Fruit fly (Drosophila melanogaster) whole organism, embryonic: ENCODE measurements around the gene CG13481.

ENCODE experiments used
- Abd-B ChIP-seq: fragments of 200-800 bp; sonication (Bioruptor generic); optimal IDR thresholded peaks from 2 replicates; lab custom pipeline; 2018; ENCODE audit warnings: missing biosample characterization, mild to moderate bottlenecking, missing genetic modification characterization, moderate library complexity
- CG10431 ChIP-seq: fragments of 200-800 bp; sonication (Bioruptor generic); optimal IDR thresholded peaks from 3 replicates; lab custom pipeline; 2018; ENCODE audit warnings: missing biosample characterization, mild to moderate bottlenecking, missing genetic modification characterization
- CG10462 ChIP-seq: fragments of 200-800 bp; sonication (Bioruptor generic); optimal IDR thresholded peaks from 2 replicates; lab custom pipeline; 2016; ENCODE audit warnings: missing biosample characterization, missing genetic modification characterization
- CG10654 ChIP-seq: fragments of 200-800 bp; sonication (Bioruptor generic); optimal IDR thresholded peaks from 2 replicates; lab custom pipeline; 2016; ENCODE audit warnings: missing biosample characterization, missing genetic modification characterization
- CG11247 ChIP-seq: fragments of 200-800 bp; sonication (Bioruptor generic); IDR thresholded peaks from 2 replicates; pipeline ENCODE4 v1.3.6; 2022; ENCODE audit warnings: missing biosample characterization, missing genetic modification characterization
- CG11695 ChIP-seq: fragments of 200-800 bp; sonication (Bioruptor generic); IDR thresholded peaks from 3 replicates; pipeline ENCODE4 v1.3.6; 2022; ENCODE audit warnings: missing biosample characterization, missing genetic modification characterization
- CG11723 ChIP-seq: fragments of 200-800 bp; sonication (Bioruptor generic); optimal IDR thresholded peaks from 2 replicates; lab custom pipeline; 2017; ENCODE audit warnings: missing biosample characterization, mild to moderate bottlenecking, missing genetic modification characterization
- CG1529 ChIP-seq: fragments of 200-800 bp; sonication (Bioruptor generic); optimal IDR thresholded peaks from 3 replicates; lab custom pipeline; 2018; ENCODE audit warnings: missing biosample characterization, missing genetic modification characterization
- CG1647 ChIP-seq: fragments of 200-800 bp; sonication (Bioruptor generic); optimal IDR thresholded peaks from 3 replicates; lab custom pipeline; 2016; ENCODE audit warnings: missing biosample characterization, missing genetic modification characterization
- CG16813 ChIP-seq: fragments of 200-800 bp; sonication (Bioruptor generic); IDR thresholded peaks from 3 replicates; pipeline ENCODE4 v1.3.6; 2022; ENCODE audit warnings: missing biosample characterization, missing genetic modification characterization; ENCODE audit not compliant: partially characterized antibody
- CG16863 ChIP-seq: fragments of 200-800 bp; sonication (Bioruptor generic); optimal IDR thresholded peaks from 3 replicates; lab custom pipeline; 2016; ENCODE audit warnings: missing biosample characterization, missing genetic modification characterization
- CG17568 ChIP-seq: fragments of 200-800 bp; sonication (Bioruptor generic); optimal IDR thresholded peaks from 2 replicates; lab custom pipeline; 2018; ENCODE audit warnings: missing biosample characterization, mild to moderate bottlenecking, missing genetic modification characterization, moderate library complexity
- CG2678 ChIP-seq: fragments of 200-800 bp; sonication (Bioruptor generic); optimal IDR thresholded peaks from 3 replicates; lab custom pipeline; 2019; ENCODE audit warnings: missing biosample characterization, mild to moderate bottlenecking, missing genetic modification characterization, moderate library complexity
- CG2875 ChIP-seq: fragments of 200-800 bp; sonication (Bioruptor generic); optimal IDR thresholded peaks from 2 replicates; lab custom pipeline; 2017; ENCODE audit warnings: missing biosample characterization, mild to moderate bottlenecking, missing genetic modification characterization, missing genetic modification reagents
- CG30431 ChIP-seq: fragments of 200-800 bp; sonication (Bioruptor generic); optimal IDR thresholded peaks from 2 replicates; lab custom pipeline; 2017; ENCODE audit warnings: missing biosample characterization, missing genetic modification characterization
- CG4854 ChIP-seq: fragments of 200-800 bp; sonication (Bioruptor generic); optimal IDR thresholded peaks from 2 replicates; lab custom pipeline; 2016; ENCODE audit warnings: missing biosample characterization, missing genetic modification characterization, inconsistent platforms
- CG9609 ChIP-seq: fragments of 200-800 bp; sonication (Bioruptor generic); optimal IDR thresholded peaks from 3 replicates; lab custom pipeline; 2016; ENCODE audit warnings: missing biosample characterization, missing genetic modification characterization
- CG9876 ChIP-seq: fragments of 200-800 bp; sonication (Bioruptor generic); optimal IDR thresholded peaks from 2 replicates; lab custom pipeline; 2016; ENCODE audit warnings: missing biosample characterization, missing genetic modification characterization
- CrebB ChIP-seq: fragments of 200-800 bp; sonication (Bioruptor generic); optimal IDR thresholded peaks from 3 replicates; lab custom pipeline; 2018; ENCODE audit warnings: missing biosample characterization, mild to moderate bottlenecking, missing genetic modification characterization
- D19A ChIP-seq: fragments of 200-800 bp; optimal IDR thresholded peaks from 3 replicates; lab custom pipeline; 2019; ENCODE audit warnings: missing biosample characterization, mild to moderate bottlenecking, missing genetic modification characterization, moderate library complexity
- Dll ChIP-seq: fragments of 200-800 bp; sonication (Bioruptor generic); IDR thresholded peaks from 4 replicates; pipeline ENCODE4 v1.3.6; 2022; ENCODE audit warnings: missing biosample characterization, missing genetic modification characterization; ENCODE audit not compliant: partially characterized antibody
- Drgx ChIP-seq: fragments of 200-800 bp; sonication (Bioruptor generic); IDR thresholded peaks from 2 replicates; pipeline ENCODE4 v1.3.6; 2022; ENCODE audit warnings: missing biosample characterization, missing genetic modification characterization
- Fer2 ChIP-seq: fragments of 200-800 bp; sonication (Bioruptor generic); optimal IDR thresholded peaks from 2 replicates; lab custom pipeline; 2018; ENCODE audit warnings: missing biosample characterization, mild to moderate bottlenecking, missing genetic modification characterization, moderate library complexity
- H2.0 ChIP-seq: fragments of 200-800 bp; sonication (Bioruptor generic); IDR thresholded peaks from 2 replicates; pipeline ENCODE4 v1.3.6; 2022; ENCODE audit warnings: missing biosample characterization, missing genetic modification characterization
- Hand ChIP-seq: fragments of 200-800 bp; sonication (Bioruptor generic); optimal IDR thresholded peaks from 2 replicates; lab custom pipeline; 2017; ENCODE audit warnings: mild to moderate bottlenecking, missing biosample characterization, missing genetic modification reagents, missing genetic modification characterization
- Hey ChIP-seq: fragments of 200-800 bp; sonication (Bioruptor generic); optimal IDR thresholded peaks from 3 replicates; lab custom pipeline; 2018; ENCODE audit warnings: missing biosample characterization, mild to moderate bottlenecking, missing genetic modification characterization
- Hmx ChIP-seq: fragments of 200-800 bp; sonication (Bioruptor generic); optimal IDR thresholded peaks from 2 replicates; lab custom pipeline; 2016; ENCODE audit warnings: missing biosample characterization, missing genetic modification characterization
- Med ChIP-seq: fragments of 200-800 bp; sonication (Bioruptor generic); peaks from one replicate; lab custom pipeline; 2016; ENCODE audit warnings: missing biosample characterization, missing genetic modification characterization, mild to moderate bottlenecking, inconsistent platforms, moderate library complexity
- Mrtf ChIP-seq: fragments of 200-800 bp; sonication (Bioruptor generic); IDR thresholded peaks from 3 replicates; pipeline ENCODE4 v1.3.6; 2022; ENCODE audit warnings: missing biosample characterization, missing genetic modification characterization
- NC2α ChIP-seq: fragments of 200-800 bp; sonication (Bioruptor generic); optimal IDR thresholded peaks from 2 replicates; lab custom pipeline; 2016; ENCODE audit warnings: missing biosample characterization, missing genetic modification characterization
- Opbp ChIP-seq: fragments of 200-800 bp; sonication (Bioruptor generic); IDR thresholded peaks from 3 replicates; pipeline ENCODE4 v1.3.6; 2022; ENCODE audit warnings: missing biosample characterization, missing genetic modification characterization; ENCODE audit not compliant: partially characterized antibody
- Xbp1 ChIP-seq: fragments of 200-800 bp; sonication (Bioruptor generic); optimal IDR thresholded peaks from 3 replicates; lab custom pipeline; 2016; ENCODE audit warnings: missing biosample characterization, mild to moderate bottlenecking, missing genetic modification characterization
- aop ChIP-seq: fragments of 200-800 bp; sonication (Bioruptor generic); IDR thresholded peaks from 2 replicates; pipeline ENCODE4 v1.3.6; 2022; ENCODE audit warnings: missing biosample characterization, missing genetic modification characterization
- bigmax ChIP-seq: fragments of 200-800 bp; sonication (Bioruptor generic); optimal IDR thresholded peaks from 2 replicates; lab custom pipeline; 2018; ENCODE audit warnings: missing biosample characterization, mild to moderate bottlenecking, missing genetic modification characterization
- caup ChIP-seq: fragments of 200-800 bp; sonication (Bioruptor generic); optimal IDR thresholded peaks from 3 replicates; lab custom pipeline; 2017; ENCODE audit warnings: missing biosample characterization, mild to moderate bottlenecking, missing genetic modification characterization, moderate library complexity; ENCODE audit not compliant: severe bottlenecking
- chif ChIP-seq, 2 experiments: fragments of 200-800 bp; sonication (Bioruptor generic); optimal IDR thresholded peaks; 3 replicates each; lab custom pipeline; 2016; ENCODE audit warnings: missing biosample characterization in 2 of 2, missing genetic modification characterization in 2 of 2
- corto ChIP-seq: fragments of 200-800 bp; sonication (Bioruptor generic); optimal IDR thresholded peaks from 2 replicates; lab custom pipeline; 2016; ENCODE audit warnings: missing biosample characterization, mild to moderate bottlenecking, missing genetic modification characterization, moderate library complexity
- ewg ChIP-seq: fragments of 200-800 bp; sonication (Bioruptor generic); optimal IDR thresholded peaks from 3 replicates; lab custom pipeline; 2017; ENCODE audit warnings: mild to moderate bottlenecking, missing biosample characterization, missing genetic modification reagents, missing genetic modification characterization
- exex ChIP-seq: fragments of 200-800 bp; sonication (Bioruptor generic); optimal IDR thresholded peaks from 4 replicates; lab custom pipeline; 2018; ENCODE audit warnings: missing biosample characterization, mild to moderate bottlenecking, missing genetic modification characterization, moderate library complexity
- gem ChIP-seq: fragments of 200-800 bp; sonication (Bioruptor generic); optimal IDR thresholded peaks from 2 replicates; lab custom pipeline; 2019; ENCODE audit warnings: missing biosample characterization, mild to moderate bottlenecking, missing genetic modification characterization, moderate library complexity
- hth ChIP-seq: fragments of >200 bp; optimal IDR thresholded peaks from 2 replicates; lab custom pipeline; 2017; ENCODE audit warnings: inconsistent platforms
- jumu ChIP-seq: fragments of 200-800 bp; sonication (Bioruptor generic); optimal IDR thresholded peaks from 3 replicates; lab custom pipeline; 2016; ENCODE audit warnings: missing biosample characterization, missing genetic modification characterization
- lab ChIP-seq: fragments of 200-800 bp; sonication (Bioruptor generic); optimal IDR thresholded peaks from 3 replicates; lab custom pipeline; 2017; ENCODE audit warnings: missing biosample characterization, missing genetic modification characterization, mild to moderate bottlenecking, moderate library complexity, missing genetic modification reagents
- mld ChIP-seq: fragments of 200-800 bp; sonication (Bioruptor generic); IDR thresholded peaks from 3 replicates; pipeline ENCODE4 v1.3.6; 2022; ENCODE audit warnings: missing biosample characterization, missing genetic modification characterization; ENCODE audit not compliant: partially characterized antibody
- nom ChIP-seq: fragments of 200-800 bp; sonication (Bioruptor generic); optimal IDR thresholded peaks from 2 replicates; lab custom pipeline; 2017; ENCODE audit warnings: missing biosample characterization, missing genetic modification characterization, mild to moderate bottlenecking, moderate library complexity, missing genetic modification reagents
- oc ChIP-seq: fragments of 200-800 bp; sonication (Bioruptor generic); optimal IDR thresholded peaks from 2 replicates; lab custom pipeline; 2018; ENCODE audit warnings: missing biosample characterization, mild to moderate bottlenecking, missing genetic modification characterization, moderate library complexity
- rib ChIP-seq: fragments of 200-800 bp; sonication (Bioruptor generic); IDR thresholded peaks from 2 replicates; pipeline ENCODE4 v1.3.6; 2022; ENCODE audit warnings: missing biosample characterization, missing genetic modification characterization
- sens ChIP-seq: fragments of 200-800 bp; sonication (Bioruptor generic); peaks from one replicate; lab custom pipeline; 2016; ENCODE audit warnings: missing biosample characterization, missing genetic modification characterization
- slbo ChIP-seq: fragments of 200-800 bp; sonication (Bioruptor generic); IDR thresholded peaks from 2 replicates; pipeline ENCODE4 v1.3.6; 2022; ENCODE audit warnings: missing biosample characterization, missing genetic modification characterization
- wdn ChIP-seq: fragments of 200-800 bp; sonication (Bioruptor generic); IDR thresholded peaks from 2 replicates; pipeline ENCODE4 v1.3.6; 2022; ENCODE audit warnings: missing biosample characterization, missing genetic modification characterization
- zfh1 ChIP-seq: fragments of 200-800 bp; sonication (Bioruptor generic); IDR thresholded peaks from 3 replicates; pipeline ENCODE4 v1.3.6; 2022; ENCODE audit warnings: missing biosample characterization, missing genetic modification characterization

CG13481 gene

DNA sequence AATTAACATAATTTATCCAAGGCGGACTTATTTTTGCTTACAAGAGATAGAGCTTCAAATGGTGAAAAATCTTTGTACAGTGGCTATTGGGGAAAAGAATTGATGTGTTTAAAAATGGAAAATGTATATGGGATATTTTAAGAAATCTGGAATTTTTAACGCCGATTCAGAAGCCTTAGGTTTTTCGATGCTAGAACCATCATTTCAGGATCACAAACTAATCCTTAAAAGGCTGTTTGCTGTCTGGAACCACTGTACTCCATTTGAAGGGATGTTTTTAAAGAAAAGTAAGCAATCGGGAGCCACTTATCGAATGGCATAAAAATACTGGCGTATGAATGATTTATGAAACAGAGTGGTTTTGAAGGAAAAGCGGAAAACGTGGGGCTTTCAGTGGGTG is 48.9 kb downstream of the CG13481 start:
- TF ChIP-seq Hey (tag; lab: Kevin White, UChicago) (no peak), CG17568 (GFP tag; lab: Kevin White, UChicago) (no peak), Fer2 (tag; lab: Kevin White, UChicago) (no peak), sens (GFP tag; lab: Kevin White, UChicago) (peak; percentile 74), CG4854 (GFP tag; lab: Kevin White, UChicago) (no peak), aop (GFP tag; lab: Robert Waterston, UW) (no peak), Dll (GFP tag; lab: Robert Waterston, UW) (no peak), CG2678 (tag; lab: Kevin White, UChicago) (no peak), mld (GFP tag; lab: Robert Waterston, UW) (no peak), CG16863 (GFP tag; lab: Kevin White, UChicago) (no peak), lab (GFP tag; lab: Kevin White, UChicago) (no peak), Med (GFP tag; lab: Kevin White, UChicago) (peak; percentile 43), Hand (GFP tag; lab: Kevin White, UChicago) (no peak), CG1647 (GFP tag; lab: Kevin White, UChicago) (no peak), jumu (no peak), Opbp (GFP tag; lab: Robert Waterston, UW) (no peak), zfh1 (GFP tag; lab: Robert Waterston, UW) (no peak), CG1529 (no peak), ewg (GFP tag; lab: Kevin White, UChicago) (no peak), nom (GFP tag; lab: Kevin White, UChicago) (no peak), CrebB (tag; lab: Kevin White, UChicago) (no peak), gem (peak; percentile 14), hth (lab: Kevin White, UChicago) (no peak), slbo (GFP tag; lab: Robert Waterston, UW) (no peak)
- TF ChIP-seq, all 482 proteins: peak for 3

DNA sequence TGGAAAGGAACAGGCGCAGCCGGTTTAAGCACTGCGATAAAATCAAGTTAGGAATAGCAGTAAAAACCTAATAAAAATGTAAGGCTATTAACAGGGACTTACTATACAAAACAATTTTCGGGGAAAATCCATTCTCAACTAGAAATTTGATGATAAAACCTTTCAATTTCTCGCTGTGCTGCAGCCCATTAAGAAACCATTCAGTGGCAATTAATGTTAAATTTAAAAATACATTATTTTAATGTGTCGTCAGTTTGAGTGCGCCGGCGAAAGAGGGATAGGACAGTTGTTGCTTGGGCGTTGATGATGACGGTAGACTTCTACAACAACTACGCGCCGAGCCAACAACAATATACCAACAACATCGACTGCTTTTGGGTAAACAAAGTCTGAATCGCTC is 50.3 kb downstream of the CG13481 start:
- TF ChIP-seq caup (GFP tag; lab: Kevin White, UChicago) (no peak), CG16813 (no peak), bigmax (GFP tag; lab: Kevin White, UChicago) (no peak), CG9876 (GFP tag; lab: Kevin White, UChicago) (no peak), CG9609 (GFP tag; lab: Kevin White, UChicago) (no peak), Abd-B (GFP tag; lab: Kevin White, UChicago) (peak; percentile 18), wdn (GFP tag; lab: Robert Waterston, UW) (no peak), corto (GFP tag; lab: Kevin White, UChicago) (no peak), oc (tag; lab: Kevin White, UChicago) (no peak), chif (GFP tag; optimal IDR thresholded peaks at IDR 0.05; lab: Kevin White, UChicago) (no peak), H2.0 (GFP tag; lab: Robert Waterston, UW) (no peak), exex (tag; lab: Kevin White, UChicago) (no peak), D19A (no peak), CG2875 (GFP tag; lab: Kevin White, UChicago) (no peak), CG10654 (GFP tag; lab: Kevin White, UChicago) (no peak), Mrtf (GFP tag; lab: Robert Waterston, UW) (no peak), sens (GFP tag; lab: Kevin White, UChicago) (peak; percentile 24), CG11247 (no peak), Hmx (GFP tag; lab: Kevin White, UChicago) (no peak), NC2α (GFP tag; lab: Kevin White, UChicago) (no peak), CG30431 (GFP tag; lab: Kevin White, UChicago) (no peak), Med (GFP tag; lab: Kevin White, UChicago) (peak; percentile 60), rib (GFP tag; lab: Robert Waterston, UW) (no peak), CG11695 (no peak), CG10431 (GFP tag; lab: Kevin White, UChicago) (no peak), CG11723 (GFP tag; lab: Kevin White, UChicago) (no peak), Xbp1 (GFP tag; lab: Kevin White, UChicago) (no peak), CG1529 (no peak), Drgx (GFP tag; lab: Robert Waterston, UW) (peak; percentile 47; the same call in 1 of the 2 replicates), CG10462 (GFP tag; lab: Kevin White, UChicago) (no peak)
